Worm (Caenorhabditis elegans) whole organism, L4 larva: ENCODE results near the gene C03F11.4.

ENCODE experiments used
- F26F4.8 ChIP-seq: fragments of 200-800 bp; sonication (Bioruptor generic); conservative IDR thresholded peaks from 2 replicates; pipeline ENCODE4 v1.3.6; 2022; ENCODE audit warnings: missing genetic modification characterization, missing compliant biosample characterization
- Y75B8A.6 ChIP-seq: fragments of 200-800 bp; sonication (Bioruptor generic); IDR thresholded peaks from 2 replicates; pipeline ENCODE4 v1.3.6; 2022; ENCODE audit warnings: missing genetic modification reagents, missing genetic modification characterization, missing compliant biosample characterization
- ces-1 ChIP-seq: fragments of 150-350 bp; sonication (generic microtip); optimal IDR thresholded peaks from 4 replicates; lab custom pipeline; 2014; ENCODE audit warnings: missing biosample characterization, missing genetic modification reagents, missing genetic modification characterization
- dve-1 ChIP-seq: sonication (generic microtip); optimal IDR thresholded peaks from 2 replicates; lab custom pipeline; 2017; ENCODE audit warnings: antibody characterized with exemption, mild to moderate bottlenecking, missing genetic modification characterization, missing compliant biosample characterization; ENCODE audit not compliant: insufficient read depth
- egl-27 ChIP-seq: sonication (generic microtip); optimal IDR thresholded peaks from 3 replicates; lab custom pipeline; 2017; ENCODE audit warnings: missing biosample characterization, missing genetic modification reagents, missing genetic modification characterization
- fos-1 ChIP-seq: fragments of 150-350 bp; optimal IDR thresholded peaks from 2 replicates; lab custom pipeline; 2014; ENCODE audit warnings: missing biosample characterization, missing genetic modification characterization
- lin-13 ChIP-seq: fragments of 150-350 bp; optimal IDR thresholded peaks from 2 replicates; lab custom pipeline; 2014; ENCODE audit warnings: missing biosample characterization, missing genetic modification reagents, missing genetic modification characterization
- lin-39 ChIP-seq: fragments of 150-350 bp; optimal IDR thresholded peaks from 2 replicates; lab custom pipeline; 2014; ENCODE audit warnings: missing biosample characterization, missing genetic modification reagents, missing genetic modification characterization
- lir-3 ChIP-seq: sonication (generic microtip); optimal IDR thresholded peaks from 2 replicates; lab custom pipeline; 2016; ENCODE audit warnings: mild to moderate bottlenecking, missing genetic modification characterization, missing compliant biosample characterization
- mep-1 ChIP-seq: fragments of 150-350 bp; sonication (generic microtip); optimal IDR thresholded peaks from 3 replicates; lab custom pipeline; 2014; ENCODE audit warnings: missing biosample characterization, missing genetic modification characterization
- pha-4 ChIP-seq, 2 experiments: fragments of 150-350 bp in 1 of 2; fragments of 200-800 bp in 1 of 2; sonication (Bioruptor generic) in 1 of 2; IDR thresholded peaks in 1 of 2; optimal IDR thresholded peaks in 1 of 2; 2 replicates each; pipeline versions ENCODE4 v1.3.6 to Lab custom; 2014 to 2022; ENCODE audit warnings: missing genetic modification characterization in 2 of 2, missing genetic modification reagents in 2 of 2, missing biosample characterization in 1 of 2, missing compliant biosample characterization in 1 of 2
- snpc-4 ChIP-seq: fragments of 150-350 bp; optimal IDR thresholded peaks from 2 replicates; lab custom pipeline; 2014; ENCODE audit warnings: missing biosample characterization, missing genetic modification characterization
- unc-39 ChIP-seq: sonication (generic microtip); optimal IDR thresholded peaks from 2 replicates; lab custom pipeline; 2017; ENCODE audit warnings: missing biosample characterization, missing genetic modification characterization
- unc-62 ChIP-seq, 3 experiments: fragments of 150-350 bp in 1 of 3; sonication (generic microtip); optimal IDR thresholded peaks in 2 of 3; peaks in 1 of 3; 1 replicate in 1 of 3; 2 replicates in 2 of 3; lab custom pipeline; 2014 to 2017; ENCODE audit warnings: missing biosample characterization in 3 of 3, missing genetic modification characterization in 3 of 3, missing genetic modification reagents in 3 of 3, missing genotype in 1 of 3

DNA sequence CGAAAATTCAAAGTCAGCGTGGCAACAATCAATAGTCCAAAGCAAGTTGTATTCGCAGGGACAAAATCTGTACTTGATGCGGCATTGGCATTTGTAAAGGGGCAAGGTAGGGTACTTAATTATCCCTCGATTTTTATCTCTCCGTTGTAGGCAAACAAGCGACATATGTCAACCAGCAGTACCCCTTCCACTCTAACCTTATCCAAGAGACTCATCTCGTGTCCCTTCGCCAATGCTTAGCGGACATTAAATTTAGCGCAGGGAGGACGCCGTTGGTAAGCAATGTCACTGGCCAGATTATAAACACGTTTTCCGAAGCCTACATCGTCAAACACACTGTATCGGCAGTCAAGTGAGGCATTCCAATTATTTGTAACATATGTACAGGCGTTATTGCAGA lies 23.1 kb upstream of the C03F11.4 start:
- TF ChIP-seq F26F4.8 (no peak), pha-4 (GFP tag; IDR thresholded peaks at IDR 0.05; lab: Robert Waterston, UW) (no peak), pha-4 (tag; optimal IDR thresholded peaks at IDR 0.05; lab: Kevin White, UChicago) (peak; percentile 93), dve-1 (tag; lab: Kevin White, UChicago) (peak; percentile 98), snpc-4 (tag; lab: Kevin White, UChicago) (no peak), unc-62 (GFP tag; optimal IDR thresholded peaks at IDR 0.05 in 1 of 2; lab: Kevin White, UChicago) (peak; percentile 82 to 100), unc-62 (tag; optimal IDR thresholded peaks at IDR 0.05; lab: Kevin White, UChicago) (peak; percentile 86), lin-13 (GFP tag; lab: Kevin White, UChicago) (peak; percentile 95), mep-1 (tag; lab: Kevin White, UChicago) (peak; percentile 99), lin-39 (tag; lab: Kevin White, UChicago) (no peak), Y75B8A.6 (GFP tag; lab: Robert Waterston, UW) (peak; percentile 77; the same call in 1 of the 2 replicates), lir-3 (tag; lab: Kevin White, UChicago) (peak; percentile 92), egl-27 (peak; percentile 7), ces-1 (peak; percentile 78), unc-39 (tag; lab: Kevin White, UChicago) (no peak), fos-1 (tag; lab: Kevin White, UChicago) (peak; percentile 83)
